Worm (Caenorhabditis elegans) whole organism, L1 larva: Measurements from ENCODE around the gene nhr-277.
A peak's percentile ranks its signal among the peaks of the same experiment; 100 is the strongest.

ENCODE experiments used
- C04F5.9 ChIP-seq: sonication (generic microtip); optimal IDR thresholded peaks from 2 replicates; lab custom pipeline; 2016; ENCODE audit warnings: missing genetic modification characterization, missing compliant biosample characterization
- C16A3.4 ChIP-seq: fragments of 150-350 bp; optimal IDR thresholded peaks from 2 replicates; lab custom pipeline; 2014; ENCODE audit warnings: missing biosample characterization, missing genetic modification characterization
- Y116A8C.19 ChIP-seq: sonication (generic microtip); optimal IDR thresholded peaks from 2 replicates; lab custom pipeline; 2016; ENCODE audit warnings: missing compliant biosample characterization, missing genetic modification characterization, borderline replicate concordance
- aha-1 ChIP-seq: fragments of 150-350 bp; optimal IDR thresholded peaks from 2 replicates; lab custom pipeline; 2014; ENCODE audit warnings: missing biosample characterization, missing genetic modification characterization
- alr-1 ChIP-seq: fragments of 200-800 bp; sonication (Bioruptor generic); optimal IDR thresholded peaks from 2 replicates; lab custom pipeline; 2018; ENCODE audit warnings: borderline replicate concordance, mild to moderate bottlenecking, missing genetic modification characterization, missing compliant biosample characterization
- aly-2 ChIP-seq: fragments of 150-350 bp; optimal IDR thresholded peaks from 2 replicates; lab custom pipeline; 2014; ENCODE audit warnings: missing biosample characterization, missing genetic modification characterization
- ceh-63 ChIP-seq: fragments of 200-800 bp; sonication (Bioruptor generic); optimal IDR thresholded peaks from 2 replicates; lab custom pipeline; 2018; ENCODE audit warnings: mild to moderate bottlenecking, missing genetic modification characterization, missing compliant biosample characterization
- ceh-8 ChIP-seq: fragments of 200-800 bp; sonication (Bioruptor generic); optimal IDR thresholded peaks from 2 replicates; lab custom pipeline; 2018; ENCODE audit warnings: mild to moderate bottlenecking, missing genetic modification characterization, moderate library complexity, missing compliant biosample characterization
- ceh-82 ChIP-seq, 3 experiments: fragments of 150-350 bp in 1 of 3; sonication (generic microtip) in 2 of 3; optimal IDR thresholded peaks; 2 replicates each; lab custom pipeline; 2014 to 2017; ENCODE audit warnings: missing biosample characterization in 3 of 3, missing genetic modification characterization in 3 of 3
- dpl-1 ChIP-seq, 3 experiments: fragments of 150-350 bp in 2 of 3; sonication (generic microtip) in 1 of 3; optimal IDR thresholded peaks; 2 replicates each; lab custom pipeline; 2014 to 2017; ENCODE audit warnings: missing biosample characterization in 3 of 3, missing genetic modification characterization in 3 of 3, missing genetic modification reagents in 3 of 3
- efl-3 ChIP-seq: fragments of 200-800 bp; sonication (Bioruptor generic); optimal IDR thresholded peaks from 2 replicates; lab custom pipeline; 2018; ENCODE audit warnings: mild to moderate bottlenecking, missing genetic modification characterization, missing compliant biosample characterization
- egl-13 ChIP-seq: sonication (generic microtip); optimal IDR thresholded peaks from 2 replicates; lab custom pipeline; 2016; ENCODE audit warnings: missing genotype, missing genetic modification reagents, missing genetic modification characterization, missing compliant biosample characterization
- ets-5 ChIP-seq: fragments of 200-800 bp; sonication (Bioruptor generic); IDR thresholded peaks from 2 replicates; pipeline ENCODE4 v1.3.6; 2022; ENCODE audit warnings: missing genetic modification characterization, missing compliant biosample characterization
- fkh-10 ChIP-seq: sonication (generic microtip); optimal IDR thresholded peaks from 2 replicates; lab custom pipeline; 2017; ENCODE audit warnings: missing biosample characterization, missing genetic modification reagents, missing genetic modification characterization
- fkh-8 ChIP-seq: sonication (generic microtip); optimal IDR thresholded peaks from 2 replicates; lab custom pipeline; 2016; ENCODE audit warnings: mild to moderate bottlenecking, missing genetic modification characterization, missing compliant biosample characterization
- grh-1 ChIP-seq: fragments of 200-800 bp; sonication (Bioruptor generic); IDR thresholded peaks from 2 replicates; pipeline ENCODE4 v1.3.6; 2022; ENCODE audit warnings: missing genetic modification reagents, missing genetic modification characterization, missing compliant biosample characterization
- hlh-17 ChIP-seq: fragments of 200-800 bp; sonication (Bioruptor generic); optimal IDR thresholded peaks from 2 replicates; lab custom pipeline; 2018; ENCODE audit warnings: missing genetic modification characterization, mild to moderate bottlenecking, missing compliant biosample characterization, moderate library complexity, borderline replicate concordance
- hpl-2 ChIP-seq: fragments of 150-350 bp; optimal IDR thresholded peaks from 2 replicates; lab custom pipeline; 2014; ENCODE audit warnings: missing biosample characterization, missing genetic modification reagents, missing genetic modification characterization
- irx-1 ChIP-seq: sonication (generic microtip); optimal IDR thresholded peaks from 2 replicates; lab custom pipeline; 2016; ENCODE audit warnings: missing genetic modification characterization, missing compliant biosample characterization
- isw-1 ChIP-seq: fragments of 200-800 bp; sonication (Bioruptor generic); IDR thresholded peaks from 2 replicates; pipeline ENCODE4 v1.3.6; 2022; ENCODE audit warnings: missing genetic modification characterization, missing compliant biosample characterization
- lin-13 ChIP-seq: fragments of 150-350 bp; optimal IDR thresholded peaks from 2 replicates; lab custom pipeline; 2014; ENCODE audit warnings: missing biosample characterization, missing genetic modification reagents, missing genetic modification characterization
- lin-14 ChIP-seq: fragments of 200-800 bp; sonication (Bioruptor generic); optimal IDR thresholded peaks from 2 replicates; lab custom pipeline; 2018; ENCODE audit warnings: mild to moderate bottlenecking, missing genetic modification characterization, moderate library complexity, missing compliant biosample characterization
- lin-35 ChIP-seq, 2 experiments: fragments of 150-350 bp; optimal IDR thresholded peaks; 2 replicates each; lab custom pipeline; 2014; ENCODE audit warnings: missing biosample characterization in 2 of 2, missing genetic modification characterization in 2 of 2, missing genetic modification reagents in 2 of 2
- lir-3 ChIP-seq: sonication (generic microtip); optimal IDR thresholded peaks from 2 replicates; lab custom pipeline; 2016; ENCODE audit warnings: mild to moderate bottlenecking, missing genetic modification characterization, moderate library complexity, missing compliant biosample characterization; ENCODE audit not compliant: poor library complexity
- lsy-2 ChIP-seq, 2 experiments: fragments of 150-350 bp; optimal IDR thresholded peaks; 2 replicates each; lab custom pipeline; 2014; ENCODE audit warnings: missing biosample characterization in 2 of 2, missing genetic modification characterization in 2 of 2
- mep-1 ChIP-seq: fragments of 150-350 bp; optimal IDR thresholded peaks from 2 replicates; lab custom pipeline; 2014; ENCODE audit warnings: missing biosample characterization, missing genetic modification characterization
- nhr-12 ChIP-seq: sonication (generic microtip); optimal IDR thresholded peaks from 2 replicates; lab custom pipeline; 2017; ENCODE audit warnings: missing biosample characterization, missing genetic modification characterization
- nhr-20 ChIP-seq: sonication (generic microtip); optimal IDR thresholded peaks from 2 replicates; lab custom pipeline; 2016; ENCODE audit warnings: mild to moderate bottlenecking, missing genetic modification characterization, missing compliant biosample characterization
- nhr-28 ChIP-seq: fragments of 150-350 bp; optimal IDR thresholded peaks from 2 replicates; lab custom pipeline; 2014; ENCODE audit warnings: missing biosample characterization, missing genetic modification characterization
- nhr-76 ChIP-seq: sonication (generic microtip); optimal IDR thresholded peaks from 2 replicates; lab custom pipeline; 2017; ENCODE audit warnings: missing biosample characterization, missing genetic modification characterization
- nhr-77 ChIP-seq: fragments of 150-350 bp; optimal IDR thresholded peaks from 2 replicates; lab custom pipeline; 2014; ENCODE audit warnings: missing biosample characterization, missing genetic modification characterization
- nhr-85 ChIP-seq: sonication (generic microtip); peaks from one replicate; lab custom pipeline; 2016; ENCODE audit warnings: missing genetic modification characterization, inconsistent platforms, missing compliant biosample characterization
- pax-3 ChIP-seq: fragments of 200-800 bp; sonication (Bioruptor generic); optimal IDR thresholded peaks from 2 replicates; lab custom pipeline; 2018; ENCODE audit warnings: mild to moderate bottlenecking, missing genetic modification characterization, moderate library complexity, missing compliant biosample characterization
- pqm-1 ChIP-seq: sonication (generic microtip); optimal IDR thresholded peaks from 3 replicates; lab custom pipeline; 2017; ENCODE audit warnings: missing biosample characterization, missing genetic modification characterization
- snpc-4 ChIP-seq: fragments of 150-350 bp; optimal IDR thresholded peaks from 2 replicates; lab custom pipeline; 2014; ENCODE audit warnings: missing biosample characterization, missing genetic modification characterization
- snu-23 ChIP-seq: sonication (generic microtip); optimal IDR thresholded peaks from 2 replicates; lab custom pipeline; 2016; ENCODE audit warnings: missing genetic modification characterization, missing compliant biosample characterization
- sox-4 ChIP-seq: sonication (generic microtip); optimal IDR thresholded peaks from 2 replicates; lab custom pipeline; 2016; ENCODE audit warnings: missing genetic modification characterization, missing compliant biosample characterization
- sptf-1 ChIP-seq: fragments of 150-350 bp; optimal IDR thresholded peaks from 2 replicates; lab custom pipeline; 2014; ENCODE audit warnings: missing biosample characterization, missing genetic modification characterization
- sup-37 ChIP-seq: fragments of 200-800 bp; sonication (Bioruptor generic); optimal IDR thresholded peaks from 2 replicates; lab custom pipeline; 2018; ENCODE audit warnings: mild to moderate bottlenecking, missing genetic modification characterization, missing compliant biosample characterization
- swsn-7 ChIP-seq: sonication (generic microtip); optimal IDR thresholded peaks from 2 replicates; lab custom pipeline; 2016; ENCODE audit warnings: missing genetic modification characterization, missing compliant biosample characterization
- tlp-1 ChIP-seq: fragments of 150-350 bp; optimal IDR thresholded peaks from 2 replicates; lab custom pipeline; 2014; ENCODE audit warnings: missing biosample characterization, missing genetic modification characterization
- unc-130 ChIP-seq: fragments of 150-350 bp; optimal IDR thresholded peaks from 2 replicates; lab custom pipeline; 2017; ENCODE audit warnings: missing biosample characterization, missing genetic modification characterization, inconsistent platforms
- unc-86 ChIP-seq: sonication (generic microtip); optimal IDR thresholded peaks from 2 replicates; lab custom pipeline; 2016; ENCODE audit warnings: missing genetic modification characterization, missing compliant biosample characterization
- unc-98 ChIP-seq: fragments of 200-800 bp; sonication (Bioruptor generic); IDR thresholded peaks from 2 replicates; pipeline ENCODE4 v1.3.6; 2022; ENCODE audit warnings: missing genetic modification characterization, missing compliant biosample characterization
- xbp-1 ChIP-seq: sonication (generic microtip); optimal IDR thresholded peaks from 2 replicates; lab custom pipeline; 2016; ENCODE audit warnings: missing genetic modification characterization, missing compliant biosample characterization
- zag-1 ChIP-seq: fragments of 150-350 bp; optimal IDR thresholded peaks from 2 replicates; lab custom pipeline; 2014; ENCODE audit warnings: missing biosample characterization, missing genetic modification characterization
- zip-4 ChIP-seq: fragments of 200-800 bp; sonication (Bioruptor generic); optimal IDR thresholded peaks from 2 replicates; lab custom pipeline; 2018; ENCODE audit warnings: mild to moderate bottlenecking, missing genetic modification characterization, moderate library complexity, missing compliant biosample characterization
- ztf-11 ChIP-seq, 2 experiments: sonication (generic microtip); optimal IDR thresholded peaks; 2 replicates each; lab custom pipeline; 2016 to 2017; ENCODE audit warnings: missing genetic modification characterization in 2 of 2, missing biosample characterization in 1 of 2, missing compliant biosample characterization in 1 of 2
- ztf-4 ChIP-seq: fragments of 150-350 bp; optimal IDR thresholded peaks from 2 replicates; lab custom pipeline; 2014; ENCODE audit warnings: missing biosample characterization, missing genetic modification characterization

nhr-277 gene

DNA sequence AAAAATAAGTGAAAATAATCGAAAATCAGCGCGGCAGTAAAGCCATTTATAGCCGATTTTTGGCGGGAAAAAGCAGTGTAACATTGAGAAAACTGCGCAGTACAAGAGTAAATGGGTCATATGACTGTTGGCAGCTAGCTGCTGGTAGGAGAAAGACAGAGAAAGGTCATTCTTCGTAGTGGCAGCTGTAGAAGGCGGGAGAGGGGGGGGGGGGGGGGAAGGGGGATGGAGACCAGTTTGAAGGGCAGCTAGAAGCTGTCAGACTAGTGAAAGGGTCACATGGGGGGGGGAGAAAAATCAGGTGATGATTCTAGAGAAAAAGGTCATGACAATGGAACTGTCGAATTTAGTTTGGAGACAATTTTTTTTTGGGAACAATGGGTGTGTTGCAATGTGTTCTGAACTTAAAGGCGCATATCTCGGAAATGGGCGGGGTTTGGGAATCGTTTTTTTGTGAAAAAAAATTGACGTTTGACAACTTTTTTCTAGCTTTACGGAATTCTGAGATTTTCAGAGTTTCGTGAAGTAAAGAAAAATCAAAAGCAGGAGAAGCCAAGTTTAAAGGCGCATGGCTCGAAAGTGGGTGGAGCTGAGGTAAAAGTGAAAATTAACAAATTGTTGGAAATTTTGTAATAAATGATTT lies 29.5 kb downstream of the nhr-277 start (continued):
- TF ChIP-seq alr-1 (tag; lab: Kevin White, UChicago) (no peak), grh-1 (GFP tag; lab: Robert Waterston, UW) (peak; percentile 79), snu-23 (GFP tag; lab: Kevin White, UChicago) (no peak), hpl-2 (no peak)

- TF ChIP-seq ets-5 (GFP tag; lab: Robert Waterston, UW) (no peak), sptf-1 (tag; lab: Kevin White, UChicago) (no peak), unc-86 (tag; lab: Kevin White, UChicago) (no peak), lin-13 (GFP tag; lab: Kevin White, UChicago) (no peak), lin-14 (peak; percentile 72), tlp-1 (tag; lab: Kevin White, UChicago) (no peak), aly-2 (tag; lab: Kevin White, UChicago) (no peak), nhr-77 (tag; lab: Kevin White, UChicago) (no peak), ztf-11 (tag; optimal IDR thresholded peaks at IDR 0.05; lab: Kevin White, UChicago) (no peak), mep-1 (tag; lab: Kevin White, UChicago) (peak; percentile 75), nhr-85 (tag; lab: Kevin White, UChicago) (peak; percentile 76), C04F5.9 (no peak), nhr-12 (tag; lab: Kevin White, UChicago) (no peak), zag-1 (tag; lab: Kevin White, UChicago) (no peak), sup-37 (GFP tag; lab: Kevin White, UChicago) (peak; percentile 8), irx-1 (no peak), swsn-7 (peak; percentile 19), ceh-63 (GFP tag; lab: Kevin White, UChicago) (no peak), lsy-2 (tag; optimal IDR thresholded peaks at IDR 0.05; lab: Kevin White, UChicago) (peak in 1 of 2 experiments; percentile 17), egl-13 (no peak), sox-4 (tag; lab: Kevin White, UChicago) (no peak), lin-35 (GFP tag; optimal IDR thresholded peaks at IDR 0.05; lab: Kevin White, UChicago) (peak in 1 of 2 experiments; percentile 39), unc-98 (GFP tag; lab: Robert Waterston, UW) (no peak), dpl-1 (GFP tag; optimal IDR thresholded peaks at IDR 0.05; lab: Kevin White, UChicago) (peak in 2 of 3 experiments; percentile 3 to 22), efl-3 (GFP tag; lab: Kevin White, UChicago) (no peak), aha-1 (tag; lab: Kevin White, UChicago) (no peak), pax-3 (tag; lab: Kevin White, UChicago) (no peak), snpc-4 (no peak), C16A3.4 (peak; percentile 28), fkh-8 (tag; lab: Kevin White, UChicago) (no peak), nhr-20 (tag; lab: Kevin White, UChicago) (peak; percentile 57), pqm-1 (tag; lab: Kevin White, UChicago) (no peak), unc-130 (tag; lab: Kevin White, UChicago) (no peak), isw-1 (GFP tag; lab: Robert Waterston, UW) (no peak), grh-1 (GFP tag; lab: Robert Waterston, UW) (no peak), nhr-76 (tag; lab: Kevin White, UChicago) (no peak), ceh-82 (tag; optimal IDR thresholded peaks at IDR 0.05; lab: Kevin White, UChicago) (no peak), hlh-17 (GFP tag; lab: Kevin White, UChicago) (no peak), nhr-28 (tag; lab: Kevin White, UChicago) (no peak), zip-4 (GFP tag; lab: Kevin White, UChicago) (no peak), xbp-1 (no peak), fkh-10 (no peak), lir-3 (tag; lab: Kevin White, UChicago) (no peak), snu-23 (GFP tag; lab: Kevin White, UChicago) (peak; percentile 56), Y116A8C.19 (tag; lab: Kevin White, UChicago) (no peak), ceh-8 (GFP tag; lab: Kevin White, UChicago) (no peak), ztf-4 (tag; lab: Kevin White, UChicago) (no peak)
Observed at ce11 chrIV:2773382-2773979, 30.7 kb downstream of the nhr-277 start.
